Fruit fly (Drosophila melanogaster) whole organism, embryonic: ENCODE data around the gene Tailor.

Experiments used
- Abd-B ChIP-seq: fragments of 200-800 bp; sonication (Bioruptor generic); optimal IDR thresholded peaks from 2 replicates; lab custom pipeline; 2018; ENCODE audit warnings: missing biosample characterization, mild to moderate bottlenecking, missing genetic modification characterization, moderate library complexity
- CG13296 ChIP-seq: fragments of 200-800 bp; sonication (Bioruptor generic); optimal IDR thresholded peaks from 3 replicates; lab custom pipeline; 2018; ENCODE audit warnings: missing biosample characterization, mild to moderate bottlenecking, missing genetic modification characterization
- CG7745 ChIP-seq: fragments of 200-800 bp; sonication (Bioruptor generic); optimal IDR thresholded peaks from 2 replicates; lab custom pipeline; 2018; ENCODE audit warnings: missing biosample characterization, mild to moderate bottlenecking, missing genetic modification characterization, moderate library complexity
- Dll ChIP-seq: fragments of 200-800 bp; sonication (Bioruptor generic); IDR thresholded peaks from 4 replicates; pipeline ENCODE4 v1.3.6; 2022; ENCODE audit warnings: missing biosample characterization, missing genetic modification characterization; ENCODE audit not compliant: partially characterized antibody
- Gsc ChIP-seq: fragments of 200-800 bp; sonication (Bioruptor generic); IDR thresholded peaks from 2 replicates; pipeline ENCODE4 v1.3.6; 2022; ENCODE audit warnings: missing biosample characterization, missing genetic modification characterization
- HLH4C ChIP-seq: fragments of 200-800 bp; sonication (Bioruptor generic); IDR thresholded peaks from 3 replicates; pipeline ENCODE4 v1.3.6; 2022; ENCODE audit warnings: missing biosample characterization, missing genetic modification characterization; ENCODE audit not compliant: partially characterized antibody
- HLH54F ChIP-seq: fragments of 200-800 bp; sonication (Bioruptor generic); optimal IDR thresholded peaks from 3 replicates; lab custom pipeline; 2016; ENCODE audit warnings: missing biosample characterization, missing genetic modification characterization
- Hr39 ChIP-seq: fragments of >200 bp; optimal IDR thresholded peaks from 2 replicates; lab custom pipeline; 2017
- Trl ChIP-seq, 3 experiments: fragments of >200 bp in 2 of 3; fragments of 200-800 bp in 1 of 3; sonication (Bioruptor generic) in 1 of 3; optimal IDR thresholded peaks; 2 replicates in 1 of 3; 3 replicates in 2 of 3; lab custom pipeline; 2016 to 2017; ENCODE audit warnings: missing biosample characterization in 1 of 3, missing genetic modification characterization in 1 of 3
- Xbp1 ChIP-seq: fragments of 200-800 bp; sonication (Bioruptor generic); optimal IDR thresholded peaks from 3 replicates; lab custom pipeline; 2016; ENCODE audit warnings: missing biosample characterization, mild to moderate bottlenecking, missing genetic modification characterization
- dmrt11E ChIP-seq: fragments of 200-800 bp; sonication (Bioruptor generic); optimal IDR thresholded peaks from 3 replicates; lab custom pipeline; 2018; ENCODE audit warnings: missing biosample characterization, mild to moderate bottlenecking, missing genetic modification characterization, moderate library complexity
- eyg ChIP-seq: fragments of 200-800 bp; sonication (Bioruptor generic); optimal IDR thresholded peaks from 3 replicates; lab custom pipeline; 2016; ENCODE audit warnings: missing biosample characterization, missing genetic modification characterization
- lab ChIP-seq: fragments of 200-800 bp; sonication (Bioruptor generic); optimal IDR thresholded peaks from 3 replicates; lab custom pipeline; 2017; ENCODE audit warnings: missing biosample characterization, missing genetic modification characterization, mild to moderate bottlenecking, moderate library complexity, missing genetic modification reagents
- tio ChIP-seq: fragments of 200-800 bp; sonication (Bioruptor generic); optimal IDR thresholded peaks from 2 replicates; lab custom pipeline; 2017; ENCODE audit warnings: missing biosample characterization, missing genetic modification characterization, inconsistent platforms

- TF ChIP-seq Hr39 (no peak), Trl (optimal IDR thresholded peaks at IDR 0.05; lab: Kevin White, UChicago) (peak in 1 of 2 experiments; percentile 5), Trl (GFP tag; optimal IDR thresholded peaks at IDR 0.05; lab: Kevin White, UChicago) (no peak), lab (no peak), CG7745 (tag; lab: Kevin White, UChicago) (no peak), eyg (GFP tag; lab: Kevin White, UChicago) (no peak), Abd-B (GFP tag; lab: Kevin White, UChicago) (no peak), Xbp1 (GFP tag; lab: Kevin White, UChicago) (no peak), CG13296 (GFP tag; lab: Kevin White, UChicago) (no peak), Gsc (GFP tag; lab: Robert Waterston, UW) (no peak), dmrt11E (tag; lab: Kevin White, UChicago) (no peak), tio (GFP tag; lab: Kevin White, UChicago) (no peak), HLH54F (no peak), HLH4C (no peak), Dll (GFP tag; lab: Robert Waterston, UW) (no peak; the same call in 3 of the 4 replicates)
Observed at dm6 chr3R:7122172-7123072, 36.5 kb upstream of the Tailor start.
